Fruit fly (Drosophila melanogaster) Kc167 (cell line): ENCODE results near the gene CG15561.

Experiments
- Myc ChIP-seq: fragments of >200 bp; optimal IDR thresholded peaks from 2 replicates; lab custom pipeline; 2017; ENCODE audit warnings: missing external identifiers
- Sin3A ChIP-seq: fragments of >200 bp; optimal IDR thresholded peaks from 2 replicates; lab custom pipeline; 2018; ENCODE audit warnings: missing external identifiers
- h ChIP-seq: fragments of >200 bp; optimal IDR thresholded peaks from 3 replicates; lab custom pipeline; 2018; ENCODE audit warnings: missing external identifiers
- insv ChIP-seq: fragments of >200 bp; optimal IDR thresholded peaks from 3 replicates; lab custom pipeline; 2018; ENCODE audit warnings: missing external identifiers
- psq ChIP-seq: fragments of >200 bp; optimal IDR thresholded peaks from 2 replicates; lab custom pipeline; 2017; ENCODE audit warnings: missing external identifiers
- ttk ChIP-seq: sonication (Bioruptor generic); optimal IDR thresholded peaks from 2 replicates; lab custom pipeline; 2017; ENCODE audit warnings: missing external identifiers

The CG15561 gene

DNA sequence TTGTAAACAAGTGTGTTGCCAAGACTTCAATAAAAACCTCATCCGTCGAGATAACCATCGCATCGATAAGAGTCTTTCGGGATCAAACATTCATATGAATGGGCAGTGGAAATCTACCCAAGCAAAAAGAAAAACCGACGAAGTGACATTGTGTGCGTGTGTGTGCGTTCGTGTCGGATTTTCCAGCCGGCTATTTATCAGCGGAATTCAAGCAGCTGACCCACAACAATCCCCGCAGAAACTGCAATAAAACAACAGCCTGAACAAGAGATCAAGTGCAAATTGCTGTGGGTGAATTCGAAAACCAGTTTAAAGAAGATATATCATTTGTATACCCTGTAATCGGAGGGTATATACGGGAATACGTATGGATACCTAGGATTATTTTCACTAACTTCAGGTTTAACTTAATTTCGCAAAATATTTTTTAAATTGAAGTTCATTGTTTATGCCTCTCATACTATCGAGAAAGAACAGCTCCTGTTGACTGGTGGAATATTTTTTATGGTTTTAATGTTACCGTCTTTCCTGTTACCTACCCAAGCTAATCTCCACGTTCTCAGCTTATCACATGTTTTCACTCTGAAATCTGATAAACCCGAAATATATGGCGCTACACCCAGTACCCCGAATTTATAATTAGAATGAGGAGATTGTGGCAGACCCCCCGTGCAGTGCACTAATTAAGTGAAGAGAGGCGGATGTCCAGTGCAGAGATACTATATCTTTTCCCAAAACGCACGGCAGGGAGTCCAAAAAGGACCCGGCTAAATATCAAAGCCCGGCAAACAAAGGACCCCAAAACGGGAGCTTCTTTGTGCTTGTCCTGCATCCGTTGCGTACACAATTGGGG is 18.4 kb downstream of the CG15561 start:
- TF ChIP-seq ttk (lab: Kevin White, UChicago) (no peak), h (no peak), Sin3A (lab: Kevin White, UChicago) (no peak), Myc (no peak), psq (lab: Kevin White, UChicago) (no peak), insv (lab: Kevin White, UChicago) (no peak)

dm6 chr3R:31196731-31197130 is 19.0 kb downstream of the CG15561 start, which contains the start of gene CG1544:
CG1544 (plus strand) TSS chr3R:31196916.
- no peak for TF ChIP-seq Sin3A (lab: Kevin White, UChicago)
- no peak for TF ChIP-seq ttk (lab: Kevin White, UChicago)
- no peak for TF ChIP-seq psq (lab: Kevin White, UChicago)
- no peak for TF ChIP-seq h
- no peak for TF ChIP-seq Myc
- no peak for TF ChIP-seq insv (lab: Kevin White, UChicago)

- TF ChIP-seq h (no peak), ttk (lab: Kevin White, UChicago) (no peak), insv (lab: Kevin White, UChicago) (no peak), Sin3A (lab: Kevin White, UChicago) (no peak), psq (lab: Kevin White, UChicago) (no peak), Myc (no peak)
These were observed 20.0 kb downstream of the CG15561 start, which contains the start of gene mesh for dm6 chr3R:31195695-31196113. mesh (minus strand) TSS chr3R:31195762.

dm6 chr3R:31194627-31195026 is 21.1 kb downstream of the CG15561 start:
- TF ChIP-seq psq (lab: Kevin White, UChicago): no peak
- TF ChIP-seq h: no peak
- no peak for TF ChIP-seq Myc
- TF ChIP-seq ttk (lab: Kevin White, UChicago): no peak
- no peak for TF ChIP-seq insv (lab: Kevin White, UChicago)
- no peak for TF ChIP-seq Sin3A (lab: Kevin White, UChicago)

dm6 chr3R:31193062-31193461 is 22.7 kb downstream of the CG15561 start, which contains the start of gene bnk:
bnk (plus strand) TSS chr3R:31193362.
- TF ChIP-seq psq (lab: Kevin White, UChicago) (no peak), insv (lab: Kevin White, UChicago) (no peak), Sin3A (lab: Kevin White, UChicago) (no peak), Myc (no peak), h (no peak), ttk (lab: Kevin White, UChicago) (no peak)

DNA sequence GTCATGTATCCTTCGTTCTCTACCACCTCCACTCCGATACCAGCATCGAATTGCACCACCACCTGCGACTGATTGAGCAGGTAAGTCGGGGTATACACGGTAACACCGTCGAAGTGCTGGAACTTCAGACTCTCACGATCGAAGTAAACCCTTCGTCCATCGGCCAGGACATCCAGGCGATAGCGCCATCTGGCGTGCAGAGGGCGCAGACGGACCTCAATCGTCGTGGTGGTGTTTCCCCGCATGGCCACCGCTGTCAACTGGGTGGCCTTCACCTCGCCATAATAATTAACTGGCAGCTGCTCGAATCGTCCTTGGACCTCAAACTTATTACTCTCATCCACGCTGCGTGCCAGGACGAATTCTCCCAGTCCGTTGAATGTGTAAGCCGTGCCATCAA is 33.9 kb downstream of the CG15561 start:
- TF ChIP-seq insv (lab: Kevin White, UChicago): no peak
- no peak for TF ChIP-seq ttk (lab: Kevin White, UChicago)
- TF ChIP-seq Sin3A (lab: Kevin White, UChicago): no peak
- no peak for TF ChIP-seq h
- no peak for TF ChIP-seq psq (lab: Kevin White, UChicago)
- TF ChIP-seq Myc: no peak

- TF ChIP-seq insv (lab: Kevin White, UChicago) (no peak), ttk (lab: Kevin White, UChicago) (no peak), Myc (no peak)
These were observed 46.8 kb downstream of the CG15561 start, which contains the start of gene stops for dm6 chr3R:31168968-31169367. stops (minus strand) TSS chr3R:31169106.

- TF ChIP-seq h (no peak), Sin3A (lab: Kevin White, UChicago) (no peak), insv (lab: Kevin White, UChicago) (no peak), ttk (lab: Kevin White, UChicago) (no peak), Myc (no peak)
These were observed 47.3 kb downstream of the CG15561 start for dm6 chr3R:31168429-31168828.
